Worm (Caenorhabditis elegans): ENCODE measurements around the gene tebp-1.

tebp-1 gene

DNA sequence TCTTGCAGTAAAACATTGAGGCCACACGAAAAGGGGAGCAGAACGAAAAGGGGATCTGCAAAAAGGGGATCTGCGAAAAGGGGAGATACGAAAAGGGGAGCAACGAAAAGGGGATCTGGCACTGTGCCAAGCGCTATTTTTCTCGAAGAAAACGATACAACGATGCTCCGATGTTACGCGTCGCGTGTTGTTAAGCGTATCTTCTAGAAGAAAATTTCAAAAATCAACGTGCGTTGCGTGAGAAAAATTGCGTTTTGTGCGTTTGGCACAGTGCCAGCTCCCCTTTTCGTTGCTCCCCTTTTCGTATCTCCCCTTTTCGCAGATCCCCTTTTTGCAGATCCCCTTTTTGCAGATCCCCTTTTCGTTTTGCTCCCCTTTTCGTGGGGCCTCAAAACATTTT is 15.6 kb upstream of the tebp-1 start, which contains the start of gene Y54G11A.9:
Y54G11A.9 (minus strand) TSS at position 196 of the 400 bp plus-strand sequence.
- TF ChIP-seq tbx-2 (tag; optimal IDR thresholded peaks at IDR 0.05) (peak; percentile 23), ceh-31 (tag; optimal IDR thresholded peaks at IDR 0.05) (peak; percentile 71), C08G9.2 (tag; optimal IDR thresholded peaks at IDR 0.05) (peak; percentile 42)

DNA sequence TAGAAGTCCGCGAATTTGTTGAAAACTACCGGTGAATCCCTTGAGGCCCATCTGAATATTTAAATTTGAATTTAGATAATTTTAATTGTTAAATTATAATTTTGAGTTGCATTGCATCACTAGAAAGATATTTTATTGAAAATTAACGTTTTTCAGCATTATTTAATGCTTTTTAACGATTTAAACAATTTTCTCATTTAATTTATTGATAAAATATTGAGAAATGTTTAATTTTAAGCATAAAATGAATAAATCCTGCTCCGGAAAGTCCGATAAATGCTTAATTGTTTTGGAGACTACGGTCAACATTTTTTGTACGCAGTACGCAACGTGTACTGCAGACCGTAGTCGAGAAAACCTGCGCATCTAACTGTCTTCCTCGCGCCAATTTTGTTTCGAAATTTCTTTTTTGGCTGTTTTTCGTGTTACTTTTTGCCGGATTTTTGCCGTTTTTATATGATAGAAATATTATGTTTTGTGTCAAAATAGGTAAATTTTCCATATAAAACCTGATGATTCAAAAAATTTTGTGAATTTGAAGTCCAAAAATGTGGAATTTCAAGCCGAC is 12.4 kb upstream of the tebp-1 start, which contains the start of the genes Y54G11A.17, lin-7 and elof-1:
Y54G11A.17 (minus strand) TSS at position 51 of the 568 bp plus-strand sequence.
lin-7 (minus strand) TSS at position 51 of the 568 bp plus-strand sequence.
elof-1 (plus strand) TSS at position 383 of the 568 bp plus-strand sequence.
- no peak for TF ChIP-seq C08G9.2 (tag; optimal IDR thresholded peaks at IDR 0.05)
- peak; percentile 49 for TF ChIP-seq elt-2 (tag; optimal IDR thresholded peaks at IDR 0.05)
- no peak for TF ChIP-seq pha-4 (tag; optimal IDR thresholded peaks at IDR 0.05)
- TF ChIP-seq ceh-19 (GFP tag; optimal IDR thresholded peaks at IDR 0.05), result peak; percentile 18
- TF ChIP-seq ets-4 (tag; optimal IDR thresholded peaks at IDR 0.05), result peak; percentile 19
- TF ChIP-seq gmeb-2 (tag; optimal IDR thresholded peaks at IDR 0.05), result no peak
- TF ChIP-seq ceh-22 (tag; optimal IDR thresholded peaks at IDR 0.05), result no peak
- no peak for TF ChIP-seq ref-2 (tag; optimal IDR thresholded peaks at IDR 0.05)
- no peak for TF ChIP-seq unc-86 (tag; optimal IDR thresholded peaks at IDR 0.05)
- TF ChIP-seq sox-2 (GFP tag; IDR thresholded peaks at IDR 0.05), result no peak
- peak; percentile 31 for TF ChIP-seq hlh-30 (tag; optimal IDR thresholded peaks at IDR 0.05; ENCODE audit: insufficient read depth)
- peak; percentile 11 for TF ChIP-seq dve-1 (tag; optimal IDR thresholded peaks at IDR 0.05)
- TF ChIP-seq ceh-31 (tag; optimal IDR thresholded peaks at IDR 0.05), result peak; percentile 88
- TF ChIP-seq sox-4 (tag; optimal IDR thresholded peaks at IDR 0.05), result peak; percentile 32
- TF ChIP-seq K09A11.1 (tag; optimal IDR thresholded peaks at IDR 0.05; ENCODE audit: insufficient read depth), result no peak
- TF ChIP-seq npax-4 (tag; optimal IDR thresholded peaks at IDR 0.05), result no peak
- TF ChIP-seq pax-1 (tag; optimal IDR thresholded peaks at IDR 0.05), result peak; percentile 31
- TF ChIP-seq ceh-24 (tag; optimal IDR thresholded peaks at IDR 0.05), result no peak
- TF ChIP-seq ceh-6 (GFP tag; optimal IDR thresholded peaks at IDR 0.05), result no peak
- no peak for TF ChIP-seq ceh-30 (tag; optimal IDR thresholded peaks at IDR 0.05)
- TF ChIP-seq ceh-2 (tag; optimal IDR thresholded peaks at IDR 0.05), result peak; percentile 31
- peak; percentile 78 for TF ChIP-seq unc-42 (tag; optimal IDR thresholded peaks at IDR 0.05)
- TF ChIP-seq Y22D7AL.16 (tag; optimal IDR thresholded peaks at IDR 0.05), result peak; percentile 32
- TF ChIP-seq nfya-1 (tag; optimal IDR thresholded peaks at IDR 0.05), result peak; percentile 92
- TF ChIP-seq ztf-16 (tag; optimal IDR thresholded peaks at IDR 0.05), result no peak
- TF ChIP-seq ceh-18 (tag; optimal IDR thresholded peaks at IDR 0.05), result peak; percentile 47
- peak; percentile 60 for TF ChIP-seq ceh-48 (tag; optimal IDR thresholded peaks at IDR 0.05)
- TF ChIP-seq sdc-2 (tag; optimal IDR thresholded peaks at IDR 0.05), result no peak
- TF ChIP-seq pat-9 (tag; optimal IDR thresholded peaks at IDR 0.05), result no peak
- peak; percentile 65 for TF ChIP-seq unc-55 (GFP tag; optimal IDR thresholded peaks at IDR 0.05)
- TF ChIP-seq tbx-2 (tag; optimal IDR thresholded peaks at IDR 0.05), result peak; percentile 55
- no peak for TF ChIP-seq ceh-34 (tag; optimal IDR thresholded peaks at IDR 0.05)
- TF ChIP-seq ttx-3 (tag; optimal IDR thresholded peaks at IDR 0.05), result peak; percentile 8
- peak; percentile 5 for TF ChIP-seq madf-2 (tag; optimal IDR thresholded peaks at IDR 0.05)
- TF ChIP-seq hlh-8 (tag; optimal IDR thresholded peaks at IDR 0.05), result no peak

DNA sequence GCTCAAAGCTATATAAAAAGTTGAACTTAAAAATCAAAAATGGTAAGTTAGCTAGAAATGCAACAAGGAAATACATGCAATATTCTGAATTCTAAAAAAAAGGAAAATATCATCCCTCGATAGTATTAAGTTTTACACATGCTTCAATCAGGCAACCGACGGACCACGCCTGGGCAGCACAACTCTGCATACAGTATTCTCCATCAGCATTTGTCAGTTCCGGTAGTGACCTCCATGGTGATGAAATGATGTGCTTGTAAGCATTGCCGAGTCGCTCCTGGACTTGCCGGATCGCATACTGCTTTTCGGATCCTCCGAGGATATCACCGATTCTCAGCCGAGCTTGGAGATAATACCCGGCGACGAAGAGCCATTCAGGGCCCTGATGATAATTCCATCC is 11.1 kb upstream of the tebp-1 start:
- TF ChIP-seq madf-2 (tag; optimal IDR thresholded peaks at IDR 0.05) (no peak), ets-4 (tag; optimal IDR thresholded peaks at IDR 0.05) (no peak), ceh-9 (tag; optimal IDR thresholded peaks at IDR 0.05) (no peak), ceh-48 (tag; optimal IDR thresholded peaks at IDR 0.05) (no peak)

DNA sequence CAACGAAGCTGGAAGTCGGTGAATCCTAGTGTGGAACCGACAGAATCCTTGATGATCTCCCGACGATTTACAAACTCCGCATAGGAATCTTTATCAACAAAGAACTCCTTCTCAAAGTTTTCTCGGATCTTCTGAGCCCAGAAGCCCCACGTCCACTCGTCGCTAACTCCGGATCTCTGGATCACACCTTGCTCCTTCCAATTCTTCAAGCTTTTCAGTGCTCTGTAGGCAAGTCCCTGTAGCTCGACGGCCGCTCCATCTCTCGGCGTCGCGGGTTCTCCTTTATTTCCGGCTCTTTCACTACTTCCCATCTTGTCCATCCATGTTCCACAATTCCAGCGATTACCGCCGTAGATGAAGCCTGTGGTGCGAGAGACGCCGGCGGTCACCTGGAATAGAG is 10.5 kb upstream of the tebp-1 start:
- no peak for TF ChIP-seq sox-4 (tag; optimal IDR thresholded peaks at IDR 0.05)
- no peak for TF ChIP-seq unc-3 (GFP tag; conservative IDR thresholded peaks at IDR 0.05)
- TF ChIP-seq unc-3 (tag; optimal IDR thresholded peaks at IDR 0.05), result no peak
- no peak for TF ChIP-seq ceh-24 (tag; optimal IDR thresholded peaks at IDR 0.05)
- TF ChIP-seq K09A11.1 (tag; optimal IDR thresholded peaks at IDR 0.05; ENCODE audit: insufficient read depth), result no peak
- TF ChIP-seq hlh-30 (tag; optimal IDR thresholded peaks at IDR 0.05; ENCODE audit: insufficient read depth), result no peak
- no peak for TF ChIP-seq fkh-6 (tag; optimal IDR thresholded peaks at IDR 0.05)
- no peak for TF ChIP-seq K02D7.2 (tag; optimal IDR thresholded peaks at IDR 0.05)
- no peak for TF ChIP-seq sdc-2 (tag; optimal IDR thresholded peaks at IDR 0.05)
- TF ChIP-seq pax-1 (tag; optimal IDR thresholded peaks at IDR 0.05), result no peak
- no peak for TF ChIP-seq ceh-14 (tag; optimal IDR thresholded peaks at IDR 0.05)
- TF ChIP-seq sox-2 (GFP tag; IDR thresholded peaks at IDR 0.05), result no peak

Measured in whole organism, late embryonic.